Worm (Caenorhabditis elegans): ENCODE measurements around the gene vha-15.

DNA sequence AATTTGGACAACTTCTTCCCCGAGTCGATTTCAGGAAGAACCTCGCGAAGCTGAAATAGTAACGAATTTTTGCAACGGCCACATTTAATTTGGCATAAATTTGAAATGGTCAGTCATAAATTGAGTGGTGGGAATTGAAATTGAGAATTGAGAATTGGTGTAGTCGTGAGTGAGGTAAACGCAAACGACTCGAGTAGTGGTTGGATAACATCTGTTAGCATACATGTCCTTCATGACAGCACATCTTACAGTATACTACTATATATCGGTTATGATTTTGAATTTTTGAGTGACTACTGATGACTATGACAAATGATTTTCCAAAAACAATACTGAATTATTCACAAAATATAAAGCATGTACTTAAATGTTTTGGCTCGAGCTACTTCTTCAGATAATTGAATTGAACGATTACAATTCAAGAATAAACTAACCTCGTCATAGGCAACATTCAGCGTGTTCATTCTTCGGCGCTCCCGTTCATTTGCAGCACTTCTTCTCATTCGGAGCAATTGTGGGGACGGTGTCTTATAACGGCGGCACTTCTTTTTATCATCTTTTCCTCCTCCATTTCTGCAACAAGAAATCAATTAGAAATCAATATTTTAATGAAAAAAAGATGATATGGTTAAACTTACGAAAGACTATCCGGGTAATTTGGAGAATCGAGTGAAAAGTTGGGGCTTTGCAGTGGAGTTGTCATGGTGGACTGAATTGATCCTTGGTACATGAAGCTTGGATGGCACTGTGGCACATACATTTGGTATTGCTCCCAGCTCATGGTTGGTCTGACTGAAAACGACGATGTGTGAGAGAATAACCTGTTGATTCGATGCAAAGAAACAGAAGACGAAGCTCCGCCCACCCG is 8.2 kb upstream of the vha-15 start, which contains the start of gene lin-32:
- TF ChIP-seq med-1 (GFP tag; optimal IDR thresholded peaks at IDR 0.05; ENCODE audit: insufficient read depth) (no peak), cog-1 (tag; optimal IDR thresholded peaks at IDR 0.05) (no peak), T22C8.4 (GFP tag; IDR thresholded peaks at IDR 0.05) (no peak), ztf-23 (GFP tag; IDR thresholded peaks at IDR 0.05) (no peak), flt-1 (GFP tag; IDR thresholded peaks at IDR 0.05) (no peak)
